Fruit fly (Drosophila melanogaster): ENCODE data around the gene Hmgcl.

The Hmgcl gene

dm6 chr2L:6918517-6919202, 41.5 kb upstream of the Hmgcl start, which contains the start of gene nop5 (continued):
- TF ChIP-seq hb (GFP tag; IDR thresholded peaks at IDR 0.05; ENCODE audit: partially characterized antibody) (no peak), fd96Cb (tag; optimal IDR thresholded peaks at IDR 0.05) (peak; percentile 52), Adf1 (GFP tag; IDR thresholded peaks at IDR 0.05) (no peak), Mes4 (GFP tag; optimal IDR thresholded peaks at IDR 0.05) (no peak), CG10979 (tag; optimal IDR thresholded peaks at IDR 0.05) (peak; percentile 65), CG9932 (GFP tag; IDR thresholded peaks at IDR 0.05) (peak; percentile 46; the same call in 1 of the 2 replicates), E2f2 (GFP tag; IDR thresholded peaks at IDR 0.05) (no peak), CG4424 (GFP tag; optimal IDR thresholded peaks at IDR 0.05) (peak; percentile 44), her (GFP tag; optimal IDR thresholded peaks at IDR 0.05) (no peak), CG10959 (GFP tag; IDR thresholded peaks at IDR 0.05) (no peak), Blimp-1 (GFP tag; optimal IDR thresholded peaks at IDR 0.05) (no peak), CG1792 (GFP tag; optimal IDR thresholded peaks at IDR 0.05) (no peak), CG2889 (GFP tag; IDR thresholded peaks at IDR 0.05) (no peak)

dm6 chr2L:6919203-6919849, 40.9 kb upstream of the Hmgcl start:
- no peak for TF ChIP-seq NFAT (GFP tag; IDR thresholded peaks at IDR 0.05)
- no peak for TF ChIP-seq CG14860 (GFP tag; IDR thresholded peaks at IDR 0.05; ENCODE audit: partially characterized antibody)
- no peak for TF ChIP-seq CG6654 (GFP tag; optimal IDR thresholded peaks at IDR 0.05)
- TF ChIP-seq Optix (GFP tag; IDR thresholded peaks at IDR 0.05): no peak
- TF ChIP-seq crol (GFP tag; IDR thresholded peaks at IDR 0.05): peak; percentile 77; the same call in 1 of the 2 replicates
- no peak for TF ChIP-seq CG8924 (tag; optimal IDR thresholded peaks at IDR 0.05)
- TF ChIP-seq CG11696 (GFP tag; IDR thresholded peaks at IDR 0.05): no peak
- TF ChIP-seq CG17802 (tag; optimal IDR thresholded peaks at IDR 0.05): no peak
- no peak for TF ChIP-seq CG33557 (GFP tag; optimal IDR thresholded peaks at IDR 0.05)
- no peak for TF ChIP-seq Ets97D (GFP tag; optimal IDR thresholded peaks at IDR 0.05)
- no peak for TF ChIP-seq sisA (GFP tag; IDR thresholded peaks at IDR 0.05)
- TF ChIP-seq CG11456 (GFP tag; IDR thresholded peaks at IDR 0.05): no peak
- no peak for TF ChIP-seq odd (GFP tag; optimal IDR thresholded peaks at IDR 0.05)
- TF ChIP-seq corto (GFP tag; optimal IDR thresholded peaks at IDR 0.05): no peak
- peak; percentile 48 for TF ChIP-seq CG18262 (tag; optimal IDR thresholded peaks at IDR 0.05)
- TF ChIP-seq hb (GFP tag; IDR thresholded peaks at IDR 0.05; ENCODE audit: partially characterized antibody): no peak
- TF ChIP-seq btn (GFP tag; optimal IDR thresholded peaks at IDR 0.05): no peak
- TF ChIP-seq CG3726 (GFP tag; IDR thresholded peaks at IDR 0.05): no peak
- no peak for TF ChIP-seq CG14050 (GFP tag; IDR thresholded peaks at IDR 0.05)
- no peak for TF ChIP-seq dpn (GFP tag; optimal IDR thresholded peaks at IDR 0.05)
- TF ChIP-seq CG7987 (GFP tag; optimal IDR thresholded peaks at IDR 0.05): peak; percentile 4
- TF ChIP-seq CG12659 (GFP tag; optimal IDR thresholded peaks at IDR 0.05): no peak
- TF ChIP-seq CG17912 (GFP tag; optimal IDR thresholded peaks at IDR 0.05): no peak
- TF ChIP-seq CG3163 (GFP tag; optimal IDR thresholded peaks at IDR 0.05): no peak
- no peak for TF ChIP-seq CG33213 (GFP tag; optimal IDR thresholded peaks at IDR 0.05)
- TF ChIP-seq CG32767 (GFP tag; IDR thresholded peaks at IDR 0.05): peak; percentile 63; the same call in 1 of the 2 replicates
- no peak for TF ChIP-seq HLHmδ (GFP tag; optimal IDR thresholded peaks at IDR 0.05)
- no peak for TF ChIP-seq D (optimal IDR thresholded peaks at IDR 0.05)
- no peak for TF ChIP-seq D (GFP tag; optimal IDR thresholded peaks at IDR 0.05)
- peak; percentile 20; the same call in 1 of the 2 replicates for TF ChIP-seq unc-4 (GFP tag; IDR thresholded peaks at IDR 0.05; ENCODE audit: partially characterized antibody)
- TF ChIP-seq eve (GFP tag; optimal IDR thresholded peaks at IDR 0.05): no peak
- TF ChIP-seq Myb (GFP tag; optimal IDR thresholded peaks at IDR 0.05): no peak
- no peak for TF ChIP-seq zf30C (GFP tag; optimal IDR thresholded peaks at IDR 0.05)
- TF ChIP-seq CG4404 (GFP tag; IDR thresholded peaks at IDR 0.05): no peak
- TF ChIP-seq CG17385 (GFP tag; optimal IDR thresholded peaks at IDR 0.05): no peak
- no peak for TF ChIP-seq nerfin-1 (tag; optimal IDR thresholded peaks at IDR 0.05)
- TF ChIP-seq D19A (tag; optimal IDR thresholded peaks at IDR 0.05): no peak
